Fruit fly (Drosophila melanogaster) whole organism, embryonic: ENCODE results near the gene CG12115.

Experiments used
- Awh ChIP-seq: fragments of 200-800 bp; sonication (Bioruptor generic); IDR thresholded peaks from 2 replicates; pipeline ENCODE4, ENCODE4 v1.3.6; 2022; ENCODE audit warnings: missing biosample characterization, missing genetic modification characterization
- Bgb ChIP-seq: fragments of 200-800 bp; sonication (Bioruptor generic); IDR thresholded peaks from 2 replicates; pipeline ENCODE4 v1.3.6; 2022; ENCODE audit warnings: missing biosample characterization, missing genetic modification characterization; ENCODE audit not compliant: partially characterized antibody
- Blimp-1 ChIP-seq: fragments of 200-800 bp; sonication (Bioruptor generic); optimal IDR thresholded peaks from 3 replicates; lab custom pipeline; 2018; ENCODE audit warnings: missing biosample characterization, missing genetic modification characterization, mild to moderate bottlenecking, moderate library complexity, missing genetic modification reagents
- CG10321 ChIP-seq: fragments of 200-800 bp; sonication (Bioruptor generic); IDR thresholded peaks from 2 replicates; pipeline ENCODE4 v1.3.6; 2022; ENCODE audit warnings: missing biosample characterization, missing genetic modification characterization
- CG10431 ChIP-seq: fragments of 200-800 bp; sonication (Bioruptor generic); optimal IDR thresholded peaks from 3 replicates; lab custom pipeline; 2018; ENCODE audit warnings: missing biosample characterization, mild to moderate bottlenecking, missing genetic modification characterization
- CG11398 ChIP-seq: fragments of 200-800 bp; sonication (Bioruptor generic); optimal IDR thresholded peaks from 2 replicates; lab custom pipeline; 2016; ENCODE audit warnings: missing biosample characterization, missing genetic modification characterization
- CG17612 ChIP-seq: fragments of 200-800 bp; sonication (Bioruptor generic); IDR thresholded peaks from 2 replicates; pipeline ENCODE4 v1.3.6; 2022; ENCODE audit warnings: missing biosample characterization, missing genetic modification characterization
- CG18599 ChIP-seq: fragments of 200-800 bp; sonication (Bioruptor generic); optimal IDR thresholded peaks from 3 replicates; lab custom pipeline; 2017; ENCODE audit warnings: missing biosample characterization, missing genetic modification characterization, mild to moderate bottlenecking, moderate library complexity, missing genetic modification reagents
- CG18764 ChIP-seq: fragments of 200-800 bp; sonication (Bioruptor generic); optimal IDR thresholded peaks from 3 replicates; lab custom pipeline; 2016; ENCODE audit warnings: missing biosample characterization, missing genetic modification characterization
- CG2889 ChIP-seq: fragments of 200-800 bp; sonication (Bioruptor generic); IDR thresholded peaks from 3 replicates; pipeline ENCODE4 v1.3.6; 2022; ENCODE audit warnings: missing biosample characterization, missing genetic modification characterization
- CG30403 ChIP-seq: fragments of 200-800 bp; sonication (Bioruptor generic); optimal IDR thresholded peaks from 3 replicates; lab custom pipeline; 2016; ENCODE audit warnings: missing biosample characterization, missing genetic modification characterization
- CG33213 ChIP-seq: fragments of 200-800 bp; sonication (Bioruptor generic); optimal IDR thresholded peaks from 3 replicates; lab custom pipeline; 2016; ENCODE audit warnings: missing biosample characterization, missing genetic modification characterization
- CG3407 ChIP-seq: fragments of 200-800 bp; sonication (Bioruptor generic); optimal IDR thresholded peaks from 2 replicates; lab custom pipeline; 2018; ENCODE audit warnings: missing biosample characterization, mild to moderate bottlenecking, missing genetic modification characterization
- CG34422 ChIP-seq: fragments of 200-800 bp; sonication (Bioruptor generic); IDR thresholded peaks from 3 replicates; pipeline ENCODE4 v1.3.6; 2022; ENCODE audit warnings: missing biosample characterization, missing genetic modification characterization
- CG4282 ChIP-seq: fragments of 200-800 bp; sonication (Bioruptor generic); optimal IDR thresholded peaks from 2 replicates; lab custom pipeline; 2016; ENCODE audit warnings: missing biosample characterization, missing genetic modification characterization
- CG5245 ChIP-seq: fragments of 200-800 bp; sonication (Bioruptor generic); optimal IDR thresholded peaks from 3 replicates; lab custom pipeline; 2016; ENCODE audit warnings: missing biosample characterization, missing genetic modification characterization
- CG7987 ChIP-seq: fragments of 200-800 bp; sonication (Bioruptor generic); optimal IDR thresholded peaks from 2 replicates; lab custom pipeline; 2018; ENCODE audit warnings: missing biosample characterization, mild to moderate bottlenecking, missing genetic modification characterization, moderate library complexity
- CG8089 ChIP-seq: fragments of 200-800 bp; sonication (Bioruptor generic); optimal IDR thresholded peaks from 3 replicates; lab custom pipeline; 2016; ENCODE audit warnings: missing biosample characterization, missing genetic modification characterization
- CG8765 ChIP-seq: fragments of 200-800 bp; sonication (Bioruptor generic); IDR thresholded peaks from 2 replicates; pipeline ENCODE4 v1.3.6; 2022; ENCODE audit warnings: missing biosample characterization, missing genetic modification characterization
- CG9437 ChIP-seq: fragments of 200-800 bp; sonication (Bioruptor generic); optimal IDR thresholded peaks from 2 replicates; lab custom pipeline; 2018; ENCODE audit warnings: missing biosample characterization, mild to moderate bottlenecking, missing genetic modification characterization
- CTCF ChIP-seq: fragments of 200-800 bp; sonication (Bioruptor generic); optimal IDR thresholded peaks from 2 replicates; lab custom pipeline; 2017; ENCODE audit warnings: missing biosample characterization, mild to moderate bottlenecking, missing genetic modification characterization, moderate library complexity
- Dad ChIP-seq: fragments of 200-800 bp; sonication (Bioruptor generic); optimal IDR thresholded peaks from 3 replicates; lab custom pipeline; 2016; ENCODE audit warnings: missing biosample characterization, missing genetic modification characterization
- Dip3 ChIP-seq: fragments of 200-800 bp; sonication (Bioruptor generic); optimal IDR thresholded peaks from 3 replicates; lab custom pipeline; 2016; ENCODE audit warnings: missing biosample characterization, missing genetic modification characterization
- E2f2 ChIP-seq: fragments of 200-800 bp; sonication (Bioruptor generic); IDR thresholded peaks from 2 replicates; pipeline ENCODE4 v1.3.6; 2022; ENCODE audit warnings: missing biosample characterization, missing genetic modification characterization
- ERR ChIP-seq: fragments of 200-800 bp; sonication (Bioruptor generic); optimal IDR thresholded peaks from 2 replicates; lab custom pipeline; 2016; ENCODE audit warnings: missing biosample characterization, missing genetic modification characterization
- Ets65A ChIP-seq: fragments of 200-800 bp; sonication (Bioruptor generic); peaks from one replicate; lab custom pipeline; 2016; ENCODE audit warnings: missing biosample characterization, missing genetic modification characterization
- Med ChIP-seq: fragments of 200-800 bp; sonication (Bioruptor generic); peaks from one replicate; lab custom pipeline; 2016; ENCODE audit warnings: missing biosample characterization, missing genetic modification characterization, mild to moderate bottlenecking, inconsistent platforms, moderate library complexity
- Oli ChIP-seq: fragments of 200-800 bp; sonication (Bioruptor generic); optimal IDR thresholded peaks from 2 replicates; lab custom pipeline; 2018; ENCODE audit warnings: missing biosample characterization, mild to moderate bottlenecking, missing genetic modification characterization, moderate library complexity
- Opbp ChIP-seq: fragments of 200-800 bp; sonication (Bioruptor generic); IDR thresholded peaks from 3 replicates; pipeline ENCODE4 v1.3.6; 2022; ENCODE audit warnings: missing biosample characterization, missing genetic modification characterization; ENCODE audit not compliant: partially characterized antibody
- Stat92E ChIP-seq, 3 experiments: fragments of >200 bp in 2 of 3; fragments of 200-800 bp in 1 of 3; sonication (Bioruptor generic) in 1 of 3; optimal IDR thresholded peaks; 2 replicates each; lab custom pipeline; 2017 to 2019; ENCODE audit warnings: missing biosample characterization in 3 of 3, missing genetic modification characterization in 3 of 3, mild to moderate bottlenecking in 1 of 3, moderate library complexity in 1 of 3
- aop ChIP-seq: fragments of 200-800 bp; sonication (Bioruptor generic); IDR thresholded peaks from 2 replicates; pipeline ENCODE4 v1.3.6; 2022; ENCODE audit warnings: missing biosample characterization, missing genetic modification characterization
- ato ChIP-seq: fragments of 200-800 bp; sonication (Bioruptor generic); IDR thresholded peaks from 2 replicates; pipeline ENCODE4 v1.3.6; 2022; ENCODE audit warnings: missing biosample characterization, missing genetic modification characterization; ENCODE audit not compliant: partially characterized antibody
- cwo ChIP-seq: fragments of 200-800 bp; sonication (Bioruptor generic); optimal IDR thresholded peaks from 3 replicates; lab custom pipeline; 2017; ENCODE audit warnings: missing biosample characterization, missing genetic modification characterization, mild to moderate bottlenecking, moderate library complexity, missing genetic modification reagents
- danr ChIP-seq: fragments of 200-800 bp; sonication (Bioruptor generic); IDR thresholded peaks from 2 replicates; pipeline ENCODE4 v1.3.6; 2022; ENCODE audit warnings: missing biosample characterization, missing genetic modification characterization
- disco-r ChIP-seq: fragments of 200-800 bp; sonication (Bioruptor generic); optimal IDR thresholded peaks from 2 replicates; lab custom pipeline; 2016; ENCODE audit warnings: missing biosample characterization, missing genetic modification characterization
- ems ChIP-seq: fragments of 200-800 bp; sonication (Bioruptor generic); optimal IDR thresholded peaks from 3 replicates; lab custom pipeline; 2016; ENCODE audit warnings: missing biosample characterization, missing genetic modification characterization
- esg ChIP-seq: fragments of 200-800 bp; sonication (Bioruptor generic); conservative IDR thresholded peaks from 2 replicates; pipeline ENCODE4 v1.3.6; 2022; ENCODE audit warnings: missing biosample characterization, missing genetic modification characterization
- ewg ChIP-seq: fragments of 200-800 bp; sonication (Bioruptor generic); optimal IDR thresholded peaks from 3 replicates; lab custom pipeline; 2017; ENCODE audit warnings: mild to moderate bottlenecking, missing biosample characterization, missing genetic modification reagents, missing genetic modification characterization
- gsb-n ChIP-seq: fragments of 200-800 bp; sonication (Bioruptor generic); optimal IDR thresholded peaks from 3 replicates; lab custom pipeline; 2018; ENCODE audit warnings: missing biosample characterization, mild to moderate bottlenecking, missing genetic modification characterization
- gt ChIP-seq: fragments of 200-800 bp; sonication (Bioruptor generic); IDR thresholded peaks from 2 replicates; pipeline ENCODE4 v1.3.6; 2022; ENCODE audit warnings: missing biosample characterization, missing genetic modification characterization
- ham ChIP-seq: fragments of 200-800 bp; sonication (Bioruptor generic); IDR thresholded peaks from 2 replicates; pipeline ENCODE4 v1.3.6; 2022; ENCODE audit warnings: missing biosample characterization, missing genetic modification characterization
- lmd ChIP-seq: fragments of 200-800 bp; sonication (Bioruptor generic); IDR thresholded peaks from 2 replicates; pipeline ENCODE4 v1.3.6; 2022; ENCODE audit warnings: missing biosample characterization, missing genetic modification characterization
- nerfin-2 ChIP-seq: fragments of 200-800 bp; sonication (Bioruptor generic); IDR thresholded peaks from 2 replicates; pipeline ENCODE4 v1.3.6; 2022; ENCODE audit warnings: missing biosample characterization, missing genetic modification characterization; ENCODE audit not compliant: partially characterized antibody
- odd ChIP-seq: fragments of 200-800 bp; sonication (Bioruptor generic); optimal IDR thresholded peaks from 2 replicates; lab custom pipeline; 2017; ENCODE audit warnings: missing biosample characterization, mild to moderate bottlenecking, missing genetic modification characterization
- pho ChIP-seq: fragments of 200-800 bp; sonication (Bioruptor generic); optimal IDR thresholded peaks from 2 replicates; lab custom pipeline; 2016; ENCODE audit warnings: missing biosample characterization, missing genetic modification characterization
- pnt ChIP-seq: fragments of 200-800 bp; sonication (Bioruptor generic); optimal IDR thresholded peaks from 3 replicates; lab custom pipeline; 2016; ENCODE audit warnings: missing biosample characterization, missing genetic modification characterization
- row ChIP-seq: fragments of 200-800 bp; sonication (Bioruptor generic); IDR thresholded peaks from 3 replicates; pipeline ENCODE4 v1.3.6; 2022; ENCODE audit warnings: missing biosample characterization, missing genetic modification characterization
- sima ChIP-seq: fragments of 200-800 bp; sonication (Bioruptor generic); optimal IDR thresholded peaks from 2 replicates; lab custom pipeline; 2016; ENCODE audit warnings: missing biosample characterization, missing genetic modification characterization
- vvl ChIP-seq: fragments of 200-800 bp; sonication (Bioruptor generic); IDR thresholded peaks from 2 replicates; pipeline ENCODE4 v1.3.6; 2022; ENCODE audit warnings: missing biosample characterization, missing genetic modification characterization
- zen2 ChIP-seq: fragments of 200-800 bp; sonication (Bioruptor generic); IDR thresholded peaks from 3 replicates; pipeline ENCODE4 v1.3.6; 2022; ENCODE audit warnings: missing biosample characterization, missing genetic modification characterization; ENCODE audit not compliant: partially characterized antibody

Gene CG12115

DNA sequence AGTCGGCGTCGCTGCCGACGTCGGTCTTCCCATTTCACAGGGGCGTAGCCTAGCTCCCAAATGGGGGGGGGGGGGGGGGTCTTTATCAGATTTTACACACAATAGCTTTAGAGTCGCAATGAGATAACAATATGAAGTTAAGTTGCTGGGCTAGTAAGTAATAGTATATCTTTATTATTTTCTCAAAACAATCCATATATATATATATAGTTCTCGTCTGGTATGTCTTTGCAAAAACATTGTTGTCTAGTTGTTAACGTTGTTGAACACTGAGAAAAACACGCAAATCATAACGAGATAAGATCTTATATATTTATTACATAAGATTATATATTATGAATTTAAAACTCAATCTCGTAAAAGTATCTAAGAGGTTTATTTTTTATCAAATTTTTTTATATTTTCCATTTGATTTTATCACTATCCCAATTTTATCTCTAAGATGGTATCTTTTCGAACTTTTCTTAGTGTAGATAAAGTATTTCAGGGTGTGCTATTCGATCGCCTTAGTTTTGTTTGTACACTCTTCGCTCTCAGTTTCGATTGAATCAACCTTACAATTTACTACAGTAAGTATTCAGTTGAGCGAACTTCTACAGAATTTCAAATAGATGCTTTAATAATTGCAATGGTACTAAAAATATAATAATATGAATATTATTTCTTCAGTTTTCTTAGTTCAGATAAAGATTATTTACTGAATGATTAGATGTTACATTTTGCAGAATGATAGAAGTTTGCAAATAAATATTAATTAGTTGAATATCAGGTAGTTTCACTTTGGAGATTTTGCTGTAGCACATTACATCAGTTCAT lies 11.7 kb upstream of the CG12115 start (continued):
- no peak for TF ChIP-seq gt (GFP tag; lab: Robert Waterston, UW)
- no peak for TF ChIP-seq Dad (GFP tag; lab: Kevin White, UChicago)
- TF ChIP-seq E2f2 (GFP tag; lab: Robert Waterston, UW) = peak; percentile 36
- peak; percentile 54 for TF ChIP-seq CG30403 (GFP tag; lab: Kevin White, UChicago)
- TF ChIP-seq CG5245 (GFP tag; lab: Kevin White, UChicago) = no peak
- no peak for TF ChIP-seq Opbp (GFP tag; lab: Robert Waterston, UW)
- TF ChIP-seq CG17612 (GFP tag; lab: Robert Waterston, UW) = 0 out of 2 replicates have a peak, but pooled peaks have one; percentile 49
- TF ChIP-seq CG33213 (GFP tag; lab: Kevin White, UChicago) = no peak
- TF ChIP-seq vvl = peak; percentile 82
- TF ChIP-seq odd = peak; percentile 58
- TF ChIP-seq row = peak; percentile 84
- TF ChIP-seq Blimp-1 = peak; percentile 51
- peak; percentile 51 for TF ChIP-seq CG9437 (GFP tag; lab: Kevin White, UChicago)
- no peak for TF ChIP-seq sima
- no peak for TF ChIP-seq CG3407 (GFP tag; lab: Kevin White, UChicago)
- TF ChIP-seq Oli (tag; lab: Kevin White, UChicago) = peak; percentile 61
- peak; percentile 57 for TF ChIP-seq Dip3 (GFP tag; lab: Kevin White, UChicago)
- TF ChIP-seq danr (GFP tag; lab: Robert Waterston, UW) = peak; percentile 72
- no peak for TF ChIP-seq ems (GFP tag; lab: Kevin White, UChicago)
- no peak for TF ChIP-seq disco-r (GFP tag; lab: Kevin White, UChicago)
- peak; percentile 92 for TF ChIP-seq Med (GFP tag; lab: Kevin White, UChicago)
- TF ChIP-seq Bgb = no peak
- no peak for TF ChIP-seq ERR (GFP tag; lab: Kevin White, UChicago)
- TF ChIP-seq CG4282 (GFP tag; lab: Kevin White, UChicago) = no peak
- no peak for TF ChIP-seq pnt
- no peak for TF ChIP-seq pho
- TF ChIP-seq esg (GFP tag; lab: Robert Waterston, UW) = peak; percentile 69
- 0 out of 2 replicates have a peak, but pooled peaks have one; percentile 19 for TF ChIP-seq Awh (GFP tag; lab: Robert Waterston, UW)
- no peak for TF ChIP-seq CG11398 (GFP tag; lab: Kevin White, UChicago)
- no peak for TF ChIP-seq aop (GFP tag; lab: Robert Waterston, UW)
- peak; percentile 83 for TF ChIP-seq cwo
- no peak for TF ChIP-seq Stat92E (GFP tag; optimal IDR thresholded peaks at IDR 0.05; lab: Kevin White, UChicago)
- no peak for TF ChIP-seq Ets65A (GFP tag; lab: Kevin White, UChicago)
- TF ChIP-seq ewg = peak; percentile 12
- TF ChIP-seq CG18764 (GFP tag; lab: Kevin White, UChicago) = no peak
- TF ChIP-seq nerfin-2 (GFP tag; lab: Robert Waterston, UW) = no peak
- peak; percentile 93 for TF ChIP-seq CG18599 (GFP tag; lab: Kevin White, UChicago)
- no peak for TF ChIP-seq CTCF (GFP tag; lab: Kevin White, UChicago)
- no peak for TF ChIP-seq zen2 (GFP tag; lab: Robert Waterston, UW)
- peak; percentile 71 for TF ChIP-seq CG7987 (GFP tag; lab: Kevin White, UChicago)
- TF ChIP-seq ham (GFP tag; lab: Robert Waterston, UW) = peak; percentile 79
- no peak for TF ChIP-seq CG8089 (GFP tag; lab: Kevin White, UChicago)
- TF ChIP-seq CG34422 = peak; percentile 85
- no peak for TF ChIP-seq ato (GFP tag; lab: Robert Waterston, UW)
- no peak for TF ChIP-seq gsb-n (tag; lab: Kevin White, UChicago)
- no peak for TF ChIP-seq CG10431 (GFP tag; lab: Kevin White, UChicago)
- TF ChIP-seq CG2889 = peak; percentile 69; the same call in 2 of the 3 replicates
- TF ChIP-seq lmd (GFP tag; lab: Robert Waterston, UW) = peak; percentile 80; the same call in 1 of the 2 replicates
- TF ChIP-seq CG10321 (GFP tag; lab: Robert Waterston, UW) = peak; percentile 58
- peak; percentile 56; the same call in 1 of the 2 replicates for TF ChIP-seq CG8765 (GFP tag; lab: Robert Waterston, UW)
